Fruit fly (Drosophila melanogaster) whole organism, prepupa: Measurements from ENCODE around the gene ND-B17.2.
A peak's percentile ranks its signal among the peaks of the same experiment; 100 is the strongest.

Experiments used
- CG10669 ChIP-seq: fragments of 200-800 bp; sonication (Bioruptor generic); optimal IDR thresholded peaks from 3 replicates; lab custom pipeline; 2018; ENCODE audit warnings: missing biosample characterization, mild to moderate bottlenecking, missing genetic modification characterization, moderate library complexity
- CG11762 ChIP-seq: fragments of 200-800 bp; sonication (Bioruptor generic); optimal IDR thresholded peaks from 3 replicates; lab custom pipeline; 2016; ENCODE audit warnings: missing biosample characterization, missing genetic modification characterization; ENCODE audit not compliant: insufficient read depth
- CG15336 ChIP-seq: fragments of 200-800 bp; sonication (Bioruptor generic); IDR thresholded peaks from 2 replicates; pipeline ENCODE4 v1.3.6; 2022; ENCODE audit warnings: missing biosample characterization, missing genetic modification characterization
- CG1621 ChIP-seq: fragments of 200-800 bp; sonication (Bioruptor generic); optimal IDR thresholded peaks from 3 replicates; lab custom pipeline; 2018; ENCODE audit warnings: missing biosample characterization, mild to moderate bottlenecking, missing genetic modification characterization
- CG3032 ChIP-seq: fragments of 200-800 bp; optimal IDR thresholded peaks from 2 replicates; lab custom pipeline; 2019; ENCODE audit warnings: missing biosample characterization, mild to moderate bottlenecking, missing genetic modification characterization, moderate library complexity
- CG31627 ChIP-seq: fragments of 200-800 bp; sonication (Bioruptor generic); optimal IDR thresholded peaks from 3 replicates; lab custom pipeline; 2016; ENCODE audit warnings: missing biosample characterization, missing genetic modification characterization
- CG32006 ChIP-seq: fragments of 200-800 bp; sonication (Bioruptor generic); optimal IDR thresholded peaks from 3 replicates; lab custom pipeline; 2017; ENCODE audit warnings: missing biosample characterization, mild to moderate bottlenecking, missing genetic modification characterization
- CG3919 ChIP-seq: fragments of 200-800 bp; sonication (Bioruptor generic); optimal IDR thresholded peaks from 3 replicates; lab custom pipeline; 2016; ENCODE audit warnings: missing biosample characterization, missing genetic modification characterization
- CG6163 ChIP-seq: fragments of 200-800 bp; sonication (Bioruptor generic); IDR thresholded peaks from 3 replicates; pipeline ENCODE4 v1.3.6; 2022; ENCODE audit warnings: missing biosample characterization, missing genetic modification characterization
- CG6792 ChIP-seq: fragments of 200-800 bp; sonication (Bioruptor generic); optimal IDR thresholded peaks from 3 replicates; lab custom pipeline; 2016; ENCODE audit warnings: missing biosample characterization, missing genetic modification characterization
- CG6808 ChIP-seq: fragments of 200-800 bp; sonication (Bioruptor generic); optimal IDR thresholded peaks from 3 replicates; lab custom pipeline; 2017; ENCODE audit warnings: missing biosample characterization, missing genetic modification characterization, mild to moderate bottlenecking, moderate library complexity, missing genetic modification reagents
- CG6854 ChIP-seq: fragments of 200-800 bp; sonication (Bioruptor generic); optimal IDR thresholded peaks from 2 replicates; lab custom pipeline; 2017; ENCODE audit warnings: missing biosample characterization, mild to moderate bottlenecking, missing genetic modification characterization
- CG7368 ChIP-seq: fragments of 200-800 bp; sonication (Bioruptor generic); optimal IDR thresholded peaks from 3 replicates; lab custom pipeline; 2016; ENCODE audit warnings: missing biosample characterization, missing genetic modification characterization
- Eip78C ChIP-seq: fragments of 200-800 bp; sonication (Bioruptor generic); peaks from one replicate; lab custom pipeline; 2016; ENCODE audit warnings: missing biosample characterization, missing genetic modification characterization
- Eip93F ChIP-seq: fragments of 200-800 bp; sonication (Bioruptor generic); optimal IDR thresholded peaks from 2 replicates; lab custom pipeline; 2016; ENCODE audit warnings: missing biosample characterization, mild to moderate bottlenecking, missing genetic modification characterization
- Ets21C ChIP-seq: fragments of 200-800 bp; sonication (Bioruptor generic); optimal IDR thresholded peaks from 3 replicates; lab custom pipeline; 2016; ENCODE audit warnings: missing biosample characterization, missing genetic modification characterization
- Ets96B ChIP-seq: fragments of 200-800 bp; optimal IDR thresholded peaks from 2 replicates; lab custom pipeline; 2019; ENCODE audit warnings: missing biosample characterization, mild to moderate bottlenecking, missing genetic modification characterization, moderate library complexity
- Hr39 ChIP-seq: fragments of 200-800 bp; sonication (Bioruptor generic); optimal IDR thresholded peaks from 2 replicates; lab custom pipeline; 2016; ENCODE audit warnings: missing biosample characterization, missing genetic modification characterization
- Lpt ChIP-seq: fragments of 200-800 bp; sonication (Bioruptor generic); optimal IDR thresholded peaks from 3 replicates; lab custom pipeline; 2016; ENCODE audit warnings: missing biosample characterization, missing genetic modification characterization
- Met ChIP-seq: fragments of 200-800 bp; sonication (Bioruptor generic); optimal IDR thresholded peaks from 3 replicates; lab custom pipeline; 2016; ENCODE audit warnings: missing biosample characterization, missing genetic modification characterization
- OdsH ChIP-seq: fragments of 200-800 bp; sonication (Bioruptor generic); optimal IDR thresholded peaks from 3 replicates; lab custom pipeline; 2016; ENCODE audit warnings: missing biosample characterization, missing genetic modification characterization
- Smox ChIP-seq: fragments of 200-800 bp; sonication (Bioruptor generic); optimal IDR thresholded peaks from 3 replicates; lab custom pipeline; 2016; ENCODE audit warnings: missing biosample characterization, missing genetic modification characterization
- Sox102F ChIP-seq: fragments of 200-800 bp; sonication (Bioruptor generic); optimal IDR thresholded peaks from 2 replicates; lab custom pipeline; 2016; ENCODE audit warnings: missing biosample characterization, mild to moderate bottlenecking, missing genetic modification characterization
- Sox14 ChIP-seq: fragments of 200-800 bp; sonication (Bioruptor generic); optimal IDR thresholded peaks from 3 replicates; lab custom pipeline; 2016; ENCODE audit warnings: missing biosample characterization, missing genetic modification characterization
- Sox15 ChIP-seq: fragments of 200-800 bp; sonication (Bioruptor generic); optimal IDR thresholded peaks from 3 replicates; lab custom pipeline; 2016; ENCODE audit warnings: missing biosample characterization, missing genetic modification characterization
- achi ChIP-seq: fragments of 200-800 bp; sonication (Bioruptor generic); optimal IDR thresholded peaks from 3 replicates; lab custom pipeline; 2016; ENCODE audit warnings: missing biosample characterization, missing genetic modification characterization
- acj6 ChIP-seq: fragments of 200-800 bp; sonication (Bioruptor generic); optimal IDR thresholded peaks from 3 replicates; lab custom pipeline; 2016; ENCODE audit warnings: missing biosample characterization, missing genetic modification characterization
- cyc ChIP-seq: fragments of 200-800 bp; sonication (Bioruptor generic); optimal IDR thresholded peaks from 3 replicates; lab custom pipeline; 2016; ENCODE audit warnings: missing biosample characterization, missing genetic modification characterization
- dsx ChIP-seq: fragments of 200-800 bp; optimal IDR thresholded peaks from 3 replicates; lab custom pipeline; 2019; ENCODE audit warnings: missing biosample characterization, mild to moderate bottlenecking, missing genetic modification characterization, moderate library complexity; ENCODE audit not compliant: poor library complexity, severe bottlenecking
- fd85E ChIP-seq: fragments of 200-800 bp; sonication (Bioruptor generic); optimal IDR thresholded peaks from 3 replicates; lab custom pipeline; 2016; ENCODE audit warnings: missing biosample characterization, missing genetic modification characterization
- fkh ChIP-seq: fragments of 200-800 bp; sonication (Bioruptor generic); optimal IDR thresholded peaks from 3 replicates; lab custom pipeline; 2017; ENCODE audit warnings: missing biosample characterization, mild to moderate bottlenecking, missing genetic modification characterization, moderate library complexity
- lz ChIP-seq: fragments of 200-800 bp; sonication (Bioruptor generic); optimal IDR thresholded peaks from 3 replicates; lab custom pipeline; 2016; ENCODE audit warnings: missing biosample characterization, missing genetic modification characterization
- pdm3 ChIP-seq: fragments of 200-800 bp; sonication (Bioruptor generic); optimal IDR thresholded peaks from 3 replicates; lab custom pipeline; 2016; ENCODE audit warnings: missing biosample characterization, missing genetic modification characterization
- salr ChIP-seq, 2 experiments: fragments of 200-800 bp; sonication (Bioruptor generic); optimal IDR thresholded peaks; 3 replicates each; lab custom pipeline; 2016 to 2018; ENCODE audit warnings: missing biosample characterization in 2 of 2, missing genetic modification characterization in 2 of 2, mild to moderate bottlenecking in 1 of 2
- spab ChIP-seq: fragments of 200-800 bp; sonication (Bioruptor generic); optimal IDR thresholded peaks from 2 replicates; lab custom pipeline; 2017; ENCODE audit warnings: missing biosample characterization, mild to moderate bottlenecking, missing genetic modification characterization, missing genetic modification reagents
- svp ChIP-seq: fragments of 200-800 bp; sonication (Bioruptor generic); peaks from one replicate; lab custom pipeline; 2016; ENCODE audit warnings: missing biosample characterization, missing genetic modification characterization
- topi ChIP-seq: fragments of 200-800 bp; sonication (Bioruptor generic); optimal IDR thresholded peaks from 3 replicates; lab custom pipeline; 2016; ENCODE audit warnings: missing biosample characterization, missing genetic modification characterization

ND-B17.2 gene

DNA sequence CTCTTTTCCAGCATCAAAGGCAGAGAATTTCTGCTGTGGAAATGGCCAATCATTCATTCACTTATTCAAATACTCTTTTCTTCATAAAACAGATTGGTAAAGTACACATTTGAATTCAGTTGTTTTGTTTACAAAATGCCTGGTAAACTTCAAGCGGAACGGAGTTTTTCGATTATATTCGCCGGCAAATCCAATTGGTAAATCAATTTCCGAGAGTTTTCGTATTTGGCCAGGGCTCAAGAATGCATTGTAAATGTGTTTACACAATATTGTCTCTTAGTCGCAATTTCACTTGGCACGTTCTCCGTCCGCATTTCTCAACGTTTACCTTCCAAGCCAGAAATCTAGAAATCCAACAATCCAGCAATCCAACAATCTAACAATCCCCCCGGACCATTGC, 39.9 kb upstream of the ND-B17.2 start, which contains the start of gene CG43403:
CG43403 (plus strand) TSS at position 301 of the 400 bp plus-strand sequence.
- TF ChIP-seq cyc (GFP tag; lab: Kevin White, UChicago), result no peak
- TF ChIP-seq CG3032 (tag; lab: Kevin White, UChicago), result no peak
- TF ChIP-seq Sox15, result no peak

- TF ChIP-seq pdm3 (GFP tag; lab: Kevin White, UChicago) (no peak), svp (GFP tag; lab: Kevin White, UChicago) (no peak), topi (GFP tag; lab: Kevin White, UChicago) (no peak), CG7368 (no peak), fd85E (GFP tag; lab: Kevin White, UChicago) (no peak), Met (GFP tag; lab: Kevin White, UChicago) (no peak), CG6808 (GFP tag; lab: Kevin White, UChicago) (no peak), cyc (GFP tag; lab: Kevin White, UChicago) (no peak), Sox15 (no peak)
These were observed 29.7 kb upstream of the ND-B17.2 start, which contains the start of gene CG15395 for dm6 chr2L:2609694-2610093. TSS of gene CG15395 (plus strand) at chr2L:2609994.

dm6 chr2L:2606725-2607124, 26.8 kb upstream of the ND-B17.2 start:
- TF ChIP-seq Met (GFP tag; lab: Kevin White, UChicago), result peak; percentile 30
- TF ChIP-seq Sox102F (GFP tag; lab: Kevin White, UChicago), result peak; percentile 9
- no peak for TF ChIP-seq dsx (GFP tag; lab: Kevin White, UChicago)
- TF ChIP-seq CG1621 (tag; lab: Kevin White, UChicago), result no peak
- peak; percentile 10 for TF ChIP-seq lz
- peak; percentile 15 for TF ChIP-seq cyc (GFP tag; lab: Kevin White, UChicago)
- TF ChIP-seq Smox (GFP tag; lab: Kevin White, UChicago), result peak; percentile 5
- no peak for TF ChIP-seq CG6163
- TF ChIP-seq CG32006 (GFP tag; lab: Kevin White, UChicago), result no peak
- no peak for TF ChIP-seq CG15336 (GFP tag; lab: Robert Waterston, UW)
- TF ChIP-seq CG3919, result peak; percentile 4
- no peak for TF ChIP-seq CG11762 (GFP tag; lab: Kevin White, UChicago)
- TF ChIP-seq CG6854, result no peak
- peak; percentile 36 for TF ChIP-seq pdm3 (GFP tag; lab: Kevin White, UChicago)
- no peak for TF ChIP-seq Sox14 (GFP tag; lab: Kevin White, UChicago)
- TF ChIP-seq topi (GFP tag; lab: Kevin White, UChicago), result no peak
- no peak for TF ChIP-seq fkh (GFP tag; lab: Kevin White, UChicago)
- TF ChIP-seq CG31627 (GFP tag; lab: Kevin White, UChicago), result peak; percentile 18
- TF ChIP-seq Hr39, result peak; percentile 34
- TF ChIP-seq CG6792 (GFP tag; lab: Kevin White, UChicago), result no peak
- no peak for TF ChIP-seq salr (GFP tag; optimal IDR thresholded peaks at IDR 0.05; lab: Kevin White, UChicago)
- peak; percentile 3 for TF ChIP-seq Ets96B (tag; lab: Kevin White, UChicago)
- TF ChIP-seq OdsH, result peak; percentile 13
- TF ChIP-seq Ets21C (GFP tag; lab: Kevin White, UChicago), result peak; percentile 3
- TF ChIP-seq acj6, result peak; percentile 12
- TF ChIP-seq achi (GFP tag; lab: Kevin White, UChicago), result no peak
- TF ChIP-seq Lpt (GFP tag; lab: Kevin White, UChicago), result no peak
- peak; percentile 25 for TF ChIP-seq CG10669 (GFP tag; lab: Kevin White, UChicago)
- peak; percentile 64 for TF ChIP-seq Eip78C (GFP tag; lab: Kevin White, UChicago)
- TF ChIP-seq Eip93F (GFP tag; lab: Kevin White, UChicago), result no peak
- peak; percentile 72 for TF ChIP-seq svp (GFP tag; lab: Kevin White, UChicago)
- TF ChIP-seq spab (GFP tag; lab: Kevin White, UChicago), result no peak
